Worm (Caenorhabditis elegans): ENCODE results near the gene pyr-1.

DNA sequence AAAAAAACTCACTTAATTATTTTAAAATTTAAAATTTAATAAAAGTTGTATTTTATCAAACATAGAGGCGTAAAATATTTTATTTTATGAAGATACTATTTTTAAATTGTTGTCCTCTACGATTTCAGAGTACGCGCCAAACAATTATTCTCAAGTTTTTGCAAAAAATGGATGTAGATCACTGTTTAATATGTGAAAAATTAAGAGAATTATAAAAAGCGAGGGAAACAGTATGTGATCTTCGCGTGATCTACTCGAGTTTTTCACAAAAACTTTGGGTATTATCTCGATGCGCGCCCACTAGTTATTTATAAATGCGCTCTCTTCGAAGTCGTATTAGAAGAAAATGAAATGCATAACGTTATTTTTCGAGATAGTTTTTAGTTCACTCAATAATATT is 2.1 kb upstream of the pyr-1 start:
- no peak for TF ChIP-seq lag-1 (GFP tag; IDR thresholded peaks at IDR 0.05)
- TF ChIP-seq lsl-1 (GFP tag; optimal IDR thresholded peaks at IDR 0.05) = peak; percentile 2
- peak; percentile 20; the same call in 1 of the 2 replicates for TF ChIP-seq hmg-1.2 (GFP tag; IDR thresholded peaks at IDR 0.05)
- TF ChIP-seq madf-8 (GFP tag; conservative IDR thresholded peaks at IDR 0.05) = peak; percentile 57
- no peak for TF ChIP-seq unc-62 (GFP tag; optimal IDR thresholded peaks at IDR 0.05)
- no peak for TF ChIP-seq pha-4 (tag; optimal IDR thresholded peaks at IDR 0.05)
- TF ChIP-seq F39B2.1 (GFP tag; IDR thresholded peaks at IDR 0.05) = no peak
- TF ChIP-seq ccch-3 (GFP tag; optimal IDR thresholded peaks at IDR 0.05) = no peak

Data from whole organism, young adult.